Fruit fly (Drosophila melanogaster) whole organism, embryonic: ENCODE results near the gene IntS6.

Experiments used
- Ada2b ChIP-seq: fragments of 200-800 bp; sonication (Bioruptor generic); IDR thresholded peaks from 2 replicates; pipeline ENCODE4 v1.3.6; 2022; ENCODE audit warnings: missing biosample characterization, missing genetic modification characterization
- Aef1 ChIP-seq: fragments of 200-800 bp; sonication (Bioruptor generic); IDR thresholded peaks from 3 replicates; pipeline ENCODE4 v1.3.6; 2022; ENCODE audit warnings: missing biosample characterization, missing genetic modification characterization
- Atf-2 ChIP-seq: fragments of 200-800 bp; sonication (Bioruptor generic); optimal IDR thresholded peaks from 2 replicates; lab custom pipeline; 2016; ENCODE audit warnings: missing biosample characterization, missing genetic modification characterization
- Blimp-1 ChIP-seq: fragments of 200-800 bp; sonication (Bioruptor generic); optimal IDR thresholded peaks from 3 replicates; lab custom pipeline; 2018; ENCODE audit warnings: missing biosample characterization, missing genetic modification characterization, mild to moderate bottlenecking, moderate library complexity, missing genetic modification reagents
- CG10274 ChIP-seq: fragments of 200-800 bp; sonication (Bioruptor generic); optimal IDR thresholded peaks from 3 replicates; lab custom pipeline; 2017; ENCODE audit warnings: missing biosample characterization, mild to moderate bottlenecking, missing genetic modification characterization
- CG12219 ChIP-seq: fragments of 200-800 bp; sonication (Bioruptor generic); optimal IDR thresholded peaks from 3 replicates; lab custom pipeline; 2018; ENCODE audit warnings: missing biosample characterization, mild to moderate bottlenecking, missing genetic modification characterization
- CG12391 ChIP-seq: fragments of 200-800 bp; sonication (Bioruptor generic); optimal IDR thresholded peaks from 3 replicates; lab custom pipeline; 2018; ENCODE audit warnings: missing biosample characterization, mild to moderate bottlenecking, missing genetic modification characterization, moderate library complexity
- CG17328 ChIP-seq: fragments of 200-800 bp; sonication (Bioruptor generic); IDR thresholded peaks from 2 replicates; pipeline ENCODE4 v1.3.6; 2022; ENCODE audit warnings: missing biosample characterization, missing genetic modification characterization
- CG18476 ChIP-seq: fragments of 200-800 bp; sonication (Bioruptor generic); optimal IDR thresholded peaks from 2 replicates; lab custom pipeline; 2016; ENCODE audit warnings: missing biosample characterization, mild to moderate bottlenecking, missing genetic modification characterization
- CG2712 ChIP-seq: fragments of 200-800 bp; optimal IDR thresholded peaks from 3 replicates; lab custom pipeline; 2019; ENCODE audit warnings: missing biosample characterization, mild to moderate bottlenecking, missing genetic modification characterization, moderate library complexity
- CG31441 ChIP-seq: fragments of 200-800 bp; sonication (Bioruptor generic); IDR thresholded peaks from 2 replicates; pipeline ENCODE4 v1.3.6; 2022; ENCODE audit warnings: missing biosample characterization, missing genetic modification characterization
- CG3838 ChIP-seq: fragments of 200-800 bp; sonication (Bioruptor generic); optimal IDR thresholded peaks from 3 replicates; lab custom pipeline; 2016; ENCODE audit warnings: missing biosample characterization, missing genetic modification characterization
- CG4404 ChIP-seq: fragments of 200-800 bp; sonication (Bioruptor generic); IDR thresholded peaks from 2 replicates; pipeline ENCODE4 v1.3.6; 2022; ENCODE audit warnings: missing biosample characterization, missing genetic modification characterization
- CG6175 ChIP-seq: fragments of 200-800 bp; sonication (Bioruptor generic); IDR thresholded peaks from 3 replicates; pipeline ENCODE4 v1.3.6; 2022; ENCODE audit warnings: missing biosample characterization, missing genetic modification characterization
- CG6272 ChIP-seq: fragments of 200-800 bp; sonication (Bioruptor generic); IDR thresholded peaks from 2 replicates; pipeline ENCODE4 v1.3.6; 2022; ENCODE audit warnings: missing biosample characterization, missing genetic modification characterization
- CG8359 ChIP-seq: fragments of 200-800 bp; sonication (Bioruptor generic); optimal IDR thresholded peaks from 2 replicates; lab custom pipeline; 2017; ENCODE audit warnings: missing biosample characterization, mild to moderate bottlenecking, missing genetic modification characterization, borderline replicate concordance
- CG9215 ChIP-seq: fragments of 200-800 bp; sonication (Bioruptor generic); IDR thresholded peaks from 2 replicates; pipeline ENCODE4 v1.3.6; 2022; ENCODE audit warnings: missing biosample characterization, missing genetic modification characterization
- CG9817 ChIP-seq: fragments of 200-800 bp; sonication (Bioruptor generic); optimal IDR thresholded peaks from 2 replicates; lab custom pipeline; 2018; ENCODE audit warnings: missing biosample characterization, mild to moderate bottlenecking, missing genetic modification characterization, moderate library complexity
- CoRest ChIP-seq: fragments of 200-800 bp; sonication (Bioruptor generic); optimal IDR thresholded peaks from 3 replicates; lab custom pipeline; 2018; ENCODE audit warnings: missing biosample characterization, mild to moderate bottlenecking, missing genetic modification characterization, moderate library complexity
- CrebB ChIP-seq: fragments of 200-800 bp; sonication (Bioruptor generic); optimal IDR thresholded peaks from 3 replicates; lab custom pipeline; 2018; ENCODE audit warnings: missing biosample characterization, mild to moderate bottlenecking, missing genetic modification characterization
- Gug ChIP-seq: fragments of 200-800 bp; sonication (Bioruptor generic); IDR thresholded peaks from 4 replicates; pipeline ENCODE4 v1.3.6; 2022; ENCODE audit warnings: missing biosample characterization, missing genetic modification characterization
- HLH3B ChIP-seq: fragments of 200-800 bp; sonication (Bioruptor generic); IDR thresholded peaks from 2 replicates; pipeline ENCODE4 v1.3.6; 2022; ENCODE audit warnings: missing biosample characterization, missing genetic modification characterization
- Hey ChIP-seq: fragments of 200-800 bp; sonication (Bioruptor generic); optimal IDR thresholded peaks from 3 replicates; lab custom pipeline; 2018; ENCODE audit warnings: missing biosample characterization, mild to moderate bottlenecking, missing genetic modification characterization
- NC2β ChIP-seq: fragments of 200-800 bp; sonication (Bioruptor generic); optimal IDR thresholded peaks from 2 replicates; lab custom pipeline; 2016; ENCODE audit warnings: missing biosample characterization, missing genetic modification characterization
- NfI ChIP-seq: fragments of 200-800 bp; sonication (Bioruptor generic); optimal IDR thresholded peaks from 3 replicates; lab custom pipeline; 2018; ENCODE audit warnings: missing biosample characterization, mild to moderate bottlenecking, missing genetic modification characterization, moderate library complexity
- Opbp ChIP-seq: fragments of 200-800 bp; sonication (Bioruptor generic); IDR thresholded peaks from 3 replicates; pipeline ENCODE4 v1.3.6; 2022; ENCODE audit warnings: missing biosample characterization, missing genetic modification characterization; ENCODE audit not compliant: partially characterized antibody
- Sry-δ ChIP-seq: fragments of 200-800 bp; sonication (Bioruptor generic); optimal IDR thresholded peaks from 2 replicates; lab custom pipeline; 2016; ENCODE audit warnings: missing biosample characterization, missing genetic modification characterization
- Tbp ChIP-seq: fragments of >200 bp; optimal IDR thresholded peaks from 2 replicates; lab custom pipeline; 2018; ENCODE audit warnings: missing biosample characterization, missing genetic modification characterization
- YL-1 ChIP-seq: fragments of 200-800 bp; sonication (Bioruptor generic); optimal IDR thresholded peaks from 3 replicates; lab custom pipeline; 2017; ENCODE audit warnings: missing biosample characterization, mild to moderate bottlenecking, missing genetic modification characterization
- ap ChIP-seq: fragments of 200-800 bp; sonication (Bioruptor generic); IDR thresholded peaks from 2 replicates; pipeline ENCODE4 v1.3.6; 2022; ENCODE audit warnings: missing biosample characterization, missing genetic modification characterization
- ato ChIP-seq: fragments of 200-800 bp; sonication (Bioruptor generic); IDR thresholded peaks from 2 replicates; pipeline ENCODE4 v1.3.6; 2022; ENCODE audit warnings: missing biosample characterization, missing genetic modification characterization; ENCODE audit not compliant: partially characterized antibody
- cg ChIP-seq: fragments of 200-800 bp; sonication (Bioruptor generic); optimal IDR thresholded peaks from 3 replicates; lab custom pipeline; 2019; ENCODE audit warnings: missing biosample characterization, mild to moderate bottlenecking, missing genetic modification characterization, moderate library complexity
- chinmo ChIP-seq: fragments of 200-800 bp; sonication (Bioruptor generic); IDR thresholded peaks from 4 replicates; pipeline ENCODE4 v1.3.6; 2022; ENCODE audit warnings: missing biosample characterization, missing genetic modification characterization; ENCODE audit not compliant: partially characterized antibody
- cwo ChIP-seq: fragments of 200-800 bp; sonication (Bioruptor generic); optimal IDR thresholded peaks from 3 replicates; lab custom pipeline; 2017; ENCODE audit warnings: missing biosample characterization, missing genetic modification characterization, mild to moderate bottlenecking, moderate library complexity, missing genetic modification reagents
- gem ChIP-seq: fragments of 200-800 bp; sonication (Bioruptor generic); optimal IDR thresholded peaks from 2 replicates; lab custom pipeline; 2019; ENCODE audit warnings: missing biosample characterization, mild to moderate bottlenecking, missing genetic modification characterization, moderate library complexity
- grn ChIP-seq: fragments of 200-800 bp; sonication (Bioruptor generic); optimal IDR thresholded peaks from 3 replicates; lab custom pipeline; 2017; ENCODE audit warnings: missing biosample characterization, missing genetic modification characterization
- gro ChIP-seq: fragments of 200-800 bp; sonication (Bioruptor generic); optimal IDR thresholded peaks from 2 replicates; lab custom pipeline; 2016; ENCODE audit warnings: missing biosample characterization, missing genetic modification characterization
- ind ChIP-seq: fragments of 200-800 bp; sonication (Bioruptor generic); optimal IDR thresholded peaks from 3 replicates; lab custom pipeline; 2016; ENCODE audit warnings: missing biosample characterization, missing genetic modification characterization
- maf-S ChIP-seq: fragments of 200-800 bp; sonication (Bioruptor generic); optimal IDR thresholded peaks from 2 replicates; lab custom pipeline; 2016; ENCODE audit warnings: missing biosample characterization, missing genetic modification characterization
- otp ChIP-seq: fragments of 200-800 bp; sonication (Bioruptor generic); IDR thresholded peaks from 3 replicates; pipeline ENCODE4, ENCODE4 v1.3.6; 2022; ENCODE audit warnings: missing biosample characterization, missing genetic modification characterization
- salm ChIP-seq: fragments of 200-800 bp; sonication (Bioruptor generic); optimal IDR thresholded peaks from 2 replicates; lab custom pipeline; 2018; ENCODE audit warnings: missing biosample characterization, mild to moderate bottlenecking, missing genetic modification characterization
- slbo ChIP-seq: fragments of 200-800 bp; sonication (Bioruptor generic); IDR thresholded peaks from 2 replicates; pipeline ENCODE4 v1.3.6; 2022; ENCODE audit warnings: missing biosample characterization, missing genetic modification characterization
- slp2 ChIP-seq: fragments of 200-800 bp; sonication (Bioruptor generic); optimal IDR thresholded peaks from 2 replicates; lab custom pipeline; 2016; ENCODE audit warnings: missing biosample characterization, missing genetic modification characterization
- ssp ChIP-seq: fragments of 200-800 bp; sonication (Bioruptor generic); IDR thresholded peaks from 2 replicates; pipeline ENCODE4 v1.3.6; 2022; ENCODE audit warnings: missing biosample characterization, missing genetic modification characterization
- toy ChIP-seq: fragments of 200-800 bp; sonication (Bioruptor generic); IDR thresholded peaks from 2 replicates; pipeline ENCODE4 v1.3.6; 2022; ENCODE audit warnings: missing biosample characterization, missing genetic modification characterization
- unpg ChIP-seq: fragments of 200-800 bp; sonication (Bioruptor generic); optimal IDR thresholded peaks from 3 replicates; lab custom pipeline; 2018; ENCODE audit warnings: missing biosample characterization, mild to moderate bottlenecking, missing genetic modification characterization, moderate library complexity
- vfl ChIP-seq: fragments of 200-800 bp; sonication (Bioruptor generic); optimal IDR thresholded peaks from 2 replicates; lab custom pipeline; 2016; ENCODE audit warnings: missing biosample characterization, missing genetic modification characterization
- vvl ChIP-seq: fragments of 200-800 bp; sonication (Bioruptor generic); IDR thresholded peaks from 2 replicates; pipeline ENCODE4 v1.3.6; 2022; ENCODE audit warnings: missing biosample characterization, missing genetic modification characterization

The IntS6 gene

DNA sequence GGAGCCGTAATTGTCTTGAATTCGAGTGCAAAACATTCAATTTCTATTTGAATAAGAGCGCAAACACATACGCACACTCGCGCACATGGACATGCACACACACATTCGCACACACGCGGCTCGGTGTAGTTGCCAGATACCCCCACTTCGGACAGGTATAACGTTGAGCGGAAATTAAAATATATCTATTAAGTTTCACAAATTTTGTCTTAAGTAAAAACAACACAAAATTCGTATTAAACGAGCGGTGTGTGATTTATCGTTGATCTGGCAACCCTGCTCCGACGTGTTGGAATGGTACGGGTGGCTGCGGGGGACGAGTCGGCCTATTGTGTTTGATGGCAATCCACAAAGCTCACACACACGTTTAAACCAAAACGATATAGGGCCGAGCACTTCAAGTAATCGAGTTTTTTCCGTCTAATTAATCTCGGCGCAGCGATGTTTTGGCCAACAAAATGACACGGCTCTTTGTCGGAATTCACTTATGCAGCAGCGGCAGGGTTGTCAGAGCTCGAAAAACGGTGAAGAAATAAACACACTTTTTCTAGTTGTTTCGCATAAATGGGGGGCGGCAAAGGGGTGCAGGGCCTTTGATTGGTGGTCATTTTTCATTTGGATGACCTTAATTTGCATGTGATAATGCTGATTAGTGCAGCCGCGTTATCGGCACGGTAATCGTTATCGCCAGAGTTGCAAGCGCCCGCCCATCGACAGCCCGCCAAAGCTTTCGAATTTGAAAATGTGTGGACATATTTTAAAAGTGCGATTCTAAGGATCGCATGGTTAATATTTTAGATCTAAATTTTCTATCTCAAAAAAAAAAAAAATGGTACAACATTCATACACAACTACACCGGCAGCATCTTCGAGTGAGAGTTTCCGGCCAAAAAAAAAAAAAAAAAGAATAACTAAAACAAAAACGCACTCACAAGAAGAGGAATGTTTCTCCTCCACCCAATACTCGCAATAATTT lies 926 bp downstream of the IntS6 start (continued):
- TF ChIP-seq CG9215 (GFP tag; lab: Robert Waterston, UW): peak; percentile 70
- TF ChIP-seq cg (GFP tag; lab: Kevin White, UChicago): peak; percentile 83
- no peak for TF ChIP-seq Opbp (GFP tag; lab: Robert Waterston, UW)
- peak; percentile 38; the same call in 1 of the 2 replicates for TF ChIP-seq ato (GFP tag; lab: Robert Waterston, UW)
- peak; percentile 54 for TF ChIP-seq CG2712 (tag; lab: Kevin White, UChicago)
- peak; percentile 42 for TF ChIP-seq CG6272 (GFP tag; lab: Robert Waterston, UW)
- TF ChIP-seq Sry-δ (GFP tag; lab: Kevin White, UChicago): peak; percentile 35
- peak; percentile 83 for TF ChIP-seq gem (tag; lab: Kevin White, UChicago)
- peak; percentile 36 for TF ChIP-seq YL-1 (GFP tag; lab: Kevin White, UChicago)
- TF ChIP-seq CG8359: no peak
- peak; percentile 42 for TF ChIP-seq Atf-2 (GFP tag; lab: Kevin White, UChicago)
- TF ChIP-seq NfI (GFP tag; lab: Kevin White, UChicago): peak; percentile 76
- TF ChIP-seq toy: no peak; the same call in 1 of the 2 replicates
- TF ChIP-seq salm (tag; lab: Kevin White, UChicago): peak; percentile 43
- peak; percentile 49; the same call in 1 of the 2 replicates for TF ChIP-seq ap (GFP tag; lab: Robert Waterston, UW)
- no peak for TF ChIP-seq CG18476 (GFP tag; lab: Kevin White, UChicago)
- TF ChIP-seq CG6175 (GFP tag; lab: Robert Waterston, UW): peak; percentile 60; the same call in 1 of the 3 replicates
- peak; percentile 66 for TF ChIP-seq CG4404 (GFP tag; lab: Robert Waterston, UW)
- TF ChIP-seq maf-S (GFP tag; lab: Kevin White, UChicago): peak; percentile 15
- TF ChIP-seq Gug (GFP tag; lab: Robert Waterston, UW): peak; percentile 69
- peak; percentile 71 for TF ChIP-seq CG12391 (tag; lab: Kevin White, UChicago)
- peak; percentile 84 for TF ChIP-seq vvl (GFP tag; lab: Robert Waterston, UW)
- peak; percentile 51 for TF ChIP-seq CrebB (tag; lab: Kevin White, UChicago)
- TF ChIP-seq CG31441 (GFP tag; lab: Robert Waterston, UW): peak; percentile 60; the same call in 1 of the 2 replicates
- TF ChIP-seq grn (GFP tag; lab: Kevin White, UChicago): no peak
- peak; percentile 4 for TF ChIP-seq CG3838
- TF ChIP-seq CG17328: peak; percentile 84
- TF ChIP-seq cwo (GFP tag; lab: Kevin White, UChicago): peak; percentile 64
- peak; percentile 80 for TF ChIP-seq CG9817 (tag; lab: Kevin White, UChicago)
- peak; percentile 52 for TF ChIP-seq vfl (GFP tag; lab: Kevin White, UChicago)
- TF ChIP-seq unpg (GFP tag; lab: Kevin White, UChicago): peak; percentile 84
- no peak for TF ChIP-seq slp2 (GFP tag; lab: Kevin White, UChicago)
- TF ChIP-seq Ada2b (GFP tag; lab: Robert Waterston, UW): peak; percentile 74
- peak; percentile 53 for TF ChIP-seq ind (GFP tag; lab: Kevin White, UChicago)
- TF ChIP-seq otp (GFP tag; lab: Robert Waterston, UW): peak; percentile 57; the same call in 2 of the 3 replicates
- TF ChIP-seq HLH3B (GFP tag; lab: Robert Waterston, UW): peak; percentile 73
- TF ChIP-seq CoRest (tag; lab: Kevin White, UChicago): peak; percentile 72
- peak; percentile 62 for TF ChIP-seq Aef1
- TF ChIP-seq slbo: peak; percentile 82
- peak; percentile 32 for TF ChIP-seq CG10274 (GFP tag; lab: Kevin White, UChicago)
- peak; percentile 51 for TF ChIP-seq Hey
- peak; percentile 48 for TF ChIP-seq gro (GFP tag; lab: Kevin White, UChicago)
- peak; percentile 43 for TF ChIP-seq NC2β (GFP tag; lab: Kevin White, UChicago)
- peak; percentile 65 for TF ChIP-seq Blimp-1 (GFP tag; lab: Kevin White, UChicago)
- peak; percentile 64 for TF ChIP-seq ssp
- no peak for TF ChIP-seq Tbp (GFP tag; lab: Kevin White, UChicago)
- 0 out of 4 replicates have a peak, but pooled peaks have one; percentile 9 for TF ChIP-seq chinmo (GFP tag; lab: Robert Waterston, UW)
- TF ChIP-seq CG12219: peak; percentile 76
